Fruit fly (Drosophila melanogaster): ENCODE data around the gene Ir94e.
A peak's percentile ranks its signal among the peaks of the same experiment; 100 is the strongest.

Ir94e gene

DNA sequence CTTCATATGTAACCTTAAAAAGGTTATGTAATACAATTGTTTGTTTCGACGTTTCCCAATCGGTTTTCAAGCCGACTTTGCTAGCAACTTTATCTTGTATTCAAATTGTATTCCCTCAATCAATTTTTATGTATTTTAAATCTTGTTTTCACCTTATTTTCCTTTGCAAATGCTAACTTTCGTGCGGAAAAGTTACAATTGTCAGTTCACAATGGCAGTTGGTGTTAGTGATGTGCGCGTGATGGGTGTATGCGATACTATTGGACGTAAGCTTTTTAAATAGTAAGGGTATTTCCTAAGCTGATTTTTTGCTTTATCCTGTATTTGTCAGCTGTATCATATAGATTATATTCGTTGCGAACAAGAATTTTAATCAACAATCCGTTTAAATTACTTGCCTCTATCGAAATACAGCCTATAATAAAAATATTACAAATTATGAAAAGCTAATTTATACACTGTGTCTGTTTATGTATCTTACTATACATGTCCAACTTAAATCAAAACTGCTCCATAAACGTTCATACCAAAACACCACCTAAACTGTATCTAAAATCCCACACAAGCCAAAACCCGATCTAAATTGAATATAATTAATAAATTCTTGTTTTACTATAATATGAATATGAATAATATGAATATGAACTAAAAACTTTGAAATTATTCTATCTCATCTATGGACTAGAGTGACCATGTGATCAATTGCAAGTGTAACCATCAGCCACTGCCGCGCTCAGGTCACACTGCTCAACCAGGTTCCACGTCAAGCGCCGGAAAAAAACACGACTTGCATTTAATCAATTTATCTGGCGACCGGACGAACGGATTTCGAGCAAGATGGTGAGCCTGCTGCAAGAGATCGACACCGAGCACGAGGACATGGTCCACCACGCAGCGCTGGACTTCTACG lies 49.2 kb upstream of the Ir94e start, which contains the start of the genes ATPsynCF6 and Sec13 (continued):
- peak; percentile 44 for TF ChIP-seq CG17385 (GFP tag; optimal IDR thresholded peaks at IDR 0.05)
- peak; percentile 66 for TF ChIP-seq CG18599 (GFP tag; optimal IDR thresholded peaks at IDR 0.05)
- TF ChIP-seq CG3281 (GFP tag; optimal IDR thresholded peaks at IDR 0.05): peak; percentile 62
- TF ChIP-seq ac (GFP tag; optimal IDR thresholded peaks at IDR 0.05): no peak
- TF ChIP-seq CG15073 (GFP tag; optimal IDR thresholded peaks at IDR 0.05): no peak
- no peak for TF ChIP-seq wdn (GFP tag; IDR thresholded peaks at IDR 0.05)
- TF ChIP-seq CG18476 (GFP tag; optimal IDR thresholded peaks at IDR 0.05): peak; percentile 29
- peak; percentile 3; the same call in 1 of the 2 replicates for TF ChIP-seq Poxn (GFP tag; IDR thresholded peaks at IDR 0.05)
- TF ChIP-seq ro (GFP tag; IDR thresholded peaks at IDR 0.05): no peak
- peak; percentile 46; the same call in 1 of the 2 replicates for TF ChIP-seq klu (GFP tag; IDR thresholded peaks at IDR 0.05)
- TF ChIP-seq repo (GFP tag; optimal IDR thresholded peaks at IDR 0.05): no peak
- TF ChIP-seq bigmax (GFP tag; optimal IDR thresholded peaks at IDR 0.05): peak; percentile 85
- peak; percentile 37 for TF ChIP-seq CG1233 (GFP tag; optimal IDR thresholded peaks at IDR 0.05)
- TF ChIP-seq CG4730 (GFP tag; IDR thresholded peaks at IDR 0.05): peak; percentile 22; the same call in 1 of the 2 replicates
- TF ChIP-seq CG3163 (GFP tag; optimal IDR thresholded peaks at IDR 0.05): no peak
- TF ChIP-seq NC2β (GFP tag; optimal IDR thresholded peaks at IDR 0.05): no peak
- 0 out of 2 replicates have a peak, but pooled peaks have one; percentile 9 for TF ChIP-seq CG14667 (GFP tag; IDR thresholded peaks at IDR 0.05)
- TF ChIP-seq HmgZ (tag; optimal IDR thresholded peaks at IDR 0.05): no peak
- peak; percentile 24 for TF ChIP-seq Oli (tag; optimal IDR thresholded peaks at IDR 0.05)
- no peak for TF ChIP-seq Mad (GFP tag; optimal IDR thresholded peaks at IDR 0.05)
- TF ChIP-seq CG7786 (GFP tag; optimal IDR thresholded peaks at IDR 0.05): no peak
- TF ChIP-seq row (GFP tag; IDR thresholded peaks at IDR 0.05): peak; percentile 86
- TF ChIP-seq CG43689 (GFP tag; IDR thresholded peaks at IDR 0.05): 0 out of 2 replicates have a peak, but pooled peaks have one; percentile 15
- peak; percentile 95 for TF ChIP-seq Opbp (GFP tag; IDR thresholded peaks at IDR 0.05; ENCODE audit: partially characterized antibody)
- TF ChIP-seq z (GFP tag; IDR thresholded peaks at IDR 0.05): no peak
- TF ChIP-seq Optix (GFP tag; IDR thresholded peaks at IDR 0.05): no peak
- TF ChIP-seq Atf-2 (GFP tag; optimal IDR thresholded peaks at IDR 0.05): no peak
- TF ChIP-seq CG6175 (GFP tag; IDR thresholded peaks at IDR 0.05): no peak
- peak; percentile 62 for TF ChIP-seq CG14014 (GFP tag; IDR thresholded peaks at IDR 0.05)
- TF ChIP-seq pfk (GFP tag; optimal IDR thresholded peaks at IDR 0.05): no peak
- TF ChIP-seq CG18619 (GFP tag; optimal IDR thresholded peaks at IDR 0.05): peak; percentile 38
- TF ChIP-seq ATbp (GFP tag; optimal IDR thresholded peaks at IDR 0.05): no peak
- TF ChIP-seq Dp (GFP tag; optimal IDR thresholded peaks at IDR 0.05): no peak
- peak; percentile 13 for TF ChIP-seq ems (GFP tag; optimal IDR thresholded peaks at IDR 0.05)
- no peak for TF ChIP-seq prd (optimal IDR thresholded peaks at IDR 0.05)
- TF ChIP-seq prd (GFP tag; IDR thresholded peaks at IDR 0.05): peak; percentile 48; the same call in 1 of the 3 replicates
- no peak for TF ChIP-seq CG31365 (tag; optimal IDR thresholded peaks at IDR 0.05)
- no peak for TF ChIP-seq TFAM (GFP tag; optimal IDR thresholded peaks at IDR 0.05)
- TF ChIP-seq da (GFP tag; optimal IDR thresholded peaks at IDR 0.05): no peak
- no peak for TF ChIP-seq emc (GFP tag; optimal IDR thresholded peaks at IDR 0.05)
- TF ChIP-seq CG16813 (GFP tag; IDR thresholded peaks at IDR 0.05; ENCODE audit: partially characterized antibody): peak; percentile 96
- TF ChIP-seq CG13424 (tag; optimal IDR thresholded peaks at IDR 0.05): peak; percentile 59
- peak; percentile 38 for TF ChIP-seq Ssrp (tag; optimal IDR thresholded peaks at IDR 0.05)
- no peak for TF ChIP-seq C15 (GFP tag; IDR thresholded peaks at IDR 0.05)
- TF ChIP-seq psq (GFP tag; optimal IDR thresholded peaks at IDR 0.05): no peak
- no peak for TF ChIP-seq Stat92E (GFP tag; optimal IDR thresholded peaks at IDR 0.05)
- no peak; the same call in 1 of the 2 replicates for TF ChIP-seq ranshi (GFP tag; IDR thresholded peaks at IDR 0.05)
- TF ChIP-seq odd (GFP tag; optimal IDR thresholded peaks at IDR 0.05): no peak
- TF ChIP-seq crol (GFP tag; IDR thresholded peaks at IDR 0.05): no peak

Measured in whole organism, embryonic.